Fruit fly (Drosophila melanogaster) whole organism, embryonic: ENCODE data around the gene Hsp70Ba.

Experiments
- Ada2b ChIP-seq: fragments of 200-800 bp; sonication (Bioruptor generic); IDR thresholded peaks from 2 replicates; pipeline ENCODE4 v1.3.6; 2022; ENCODE audit warnings: missing biosample characterization, missing genetic modification characterization
- Awh ChIP-seq: fragments of 200-800 bp; sonication (Bioruptor generic); IDR thresholded peaks from 2 replicates; pipeline ENCODE4, ENCODE4 v1.3.6; 2022; ENCODE audit warnings: missing biosample characterization, missing genetic modification characterization
- BtbVII ChIP-seq: fragments of 200-800 bp; sonication (Bioruptor generic); optimal IDR thresholded peaks from 3 replicates; lab custom pipeline; 2017; ENCODE audit warnings: missing biosample characterization, mild to moderate bottlenecking, missing genetic modification characterization
- CG11247 ChIP-seq: fragments of 200-800 bp; sonication (Bioruptor generic); IDR thresholded peaks from 2 replicates; pipeline ENCODE4 v1.3.6; 2022; ENCODE audit warnings: missing biosample characterization, missing genetic modification characterization
- CG11695 ChIP-seq: fragments of 200-800 bp; sonication (Bioruptor generic); IDR thresholded peaks from 3 replicates; pipeline ENCODE4 v1.3.6; 2022; ENCODE audit warnings: missing biosample characterization, missing genetic modification characterization
- CG13624 ChIP-seq: fragments of 200-800 bp; sonication (Bioruptor generic); optimal IDR thresholded peaks from 2 replicates; lab custom pipeline; 2016; ENCODE audit warnings: missing biosample characterization, missing genetic modification characterization
- CG17385 ChIP-seq: fragments of 200-800 bp; sonication (Bioruptor generic); optimal IDR thresholded peaks from 3 replicates; lab custom pipeline; 2018; ENCODE audit warnings: missing biosample characterization, mild to moderate bottlenecking, missing genetic modification characterization
- CG1792 ChIP-seq: fragments of 200-800 bp; sonication (Bioruptor generic); optimal IDR thresholded peaks from 2 replicates; lab custom pipeline; 2016; ENCODE audit warnings: missing biosample characterization, missing genetic modification characterization
- CG18011 ChIP-seq: fragments of 200-800 bp; sonication (Bioruptor generic); optimal IDR thresholded peaks from 2 replicates; lab custom pipeline; 2017; ENCODE audit warnings: missing biosample characterization, missing genetic modification characterization, mild to moderate bottlenecking, moderate library complexity, missing genotype
- CG31365 ChIP-seq: fragments of 200-800 bp; sonication (Bioruptor generic); optimal IDR thresholded peaks from 2 replicates; lab custom pipeline; 2018; ENCODE audit warnings: missing biosample characterization, mild to moderate bottlenecking, missing genetic modification characterization
- CG32767 ChIP-seq: fragments of 200-800 bp; sonication (Bioruptor generic); IDR thresholded peaks from 2 replicates; pipeline ENCODE4 v1.3.6; 2022; ENCODE audit warnings: missing biosample characterization, missing genetic modification characterization
- CG4617 ChIP-seq: fragments of 200-800 bp; sonication (Bioruptor generic); optimal IDR thresholded peaks from 3 replicates; lab custom pipeline; 2016; ENCODE audit warnings: missing biosample characterization, missing genetic modification characterization, borderline replicate concordance
- CG4707 ChIP-seq: fragments of 200-800 bp; sonication (Bioruptor generic); optimal IDR thresholded peaks from 2 replicates; lab custom pipeline; 2018; ENCODE audit warnings: missing biosample characterization, mild to moderate bottlenecking, missing genetic modification characterization, moderate library complexity
- CG4730 ChIP-seq: fragments of 200-800 bp; sonication (Bioruptor generic); IDR thresholded peaks from 2 replicates; pipeline ENCODE4 v1.3.6; 2022; ENCODE audit warnings: missing biosample characterization, missing genetic modification characterization
- CG6765 ChIP-seq: fragments of 200-800 bp; sonication (Bioruptor generic); optimal IDR thresholded peaks from 3 replicates; lab custom pipeline; 2017; ENCODE audit warnings: missing biosample characterization, mild to moderate bottlenecking, missing genetic modification characterization
- CG7963 ChIP-seq: fragments of 200-800 bp; sonication (Bioruptor generic); IDR thresholded peaks from 3 replicates; pipeline ENCODE4 v1.3.6; 2022; ENCODE audit warnings: missing biosample characterization, missing genetic modification characterization; ENCODE audit not compliant: partially characterized antibody
- CG7987 ChIP-seq: fragments of 200-800 bp; sonication (Bioruptor generic); optimal IDR thresholded peaks from 2 replicates; lab custom pipeline; 2018; ENCODE audit warnings: missing biosample characterization, mild to moderate bottlenecking, missing genetic modification characterization, moderate library complexity
- CG9437 ChIP-seq: fragments of 200-800 bp; sonication (Bioruptor generic); optimal IDR thresholded peaks from 2 replicates; lab custom pipeline; 2018; ENCODE audit warnings: missing biosample characterization, mild to moderate bottlenecking, missing genetic modification characterization
- CG9817 ChIP-seq: fragments of 200-800 bp; sonication (Bioruptor generic); optimal IDR thresholded peaks from 2 replicates; lab custom pipeline; 2018; ENCODE audit warnings: missing biosample characterization, mild to moderate bottlenecking, missing genetic modification characterization, moderate library complexity
- CkIIα-i1 ChIP-seq: fragments of 200-800 bp; sonication (Bioruptor generic); IDR thresholded peaks from 2 replicates; pipeline ENCODE4 v1.3.6; 2022; ENCODE audit warnings: missing biosample characterization, missing genetic modification characterization
- E2f2 ChIP-seq: fragments of 200-800 bp; sonication (Bioruptor generic); IDR thresholded peaks from 2 replicates; pipeline ENCODE4 v1.3.6; 2022; ENCODE audit warnings: missing biosample characterization, missing genetic modification characterization
- Elba2 ChIP-seq: fragments of 200-800 bp; sonication (Bioruptor generic); optimal IDR thresholded peaks from 3 replicates; lab custom pipeline; 2016; ENCODE audit warnings: missing biosample characterization, missing genetic modification characterization
- Kr ChIP-seq: fragments of 200-800 bp; sonication (Bioruptor generic); optimal IDR thresholded peaks from 2 replicates; lab custom pipeline; 2017; ENCODE audit warnings: missing biosample characterization, mild to moderate bottlenecking, missing genetic modification characterization
- MTF-1 ChIP-seq: fragments of 200-800 bp; sonication (Bioruptor generic); optimal IDR thresholded peaks from 2 replicates; lab custom pipeline; 2018; ENCODE audit warnings: missing biosample characterization, mild to moderate bottlenecking, missing genetic modification characterization, borderline replicate concordance
- Mrtf ChIP-seq: fragments of 200-800 bp; sonication (Bioruptor generic); IDR thresholded peaks from 3 replicates; pipeline ENCODE4 v1.3.6; 2022; ENCODE audit warnings: missing biosample characterization, missing genetic modification characterization
- NFAT ChIP-seq: fragments of 200-800 bp; sonication (Bioruptor generic); IDR thresholded peaks from 2 replicates; pipeline ENCODE4 v1.3.6; 2022; ENCODE audit warnings: missing biosample characterization, missing genetic modification characterization
- PHDP ChIP-seq: fragments of 200-800 bp; sonication (Bioruptor generic); optimal IDR thresholded peaks from 3 replicates; lab custom pipeline; 2018; ENCODE audit warnings: missing biosample characterization, mild to moderate bottlenecking, missing genetic modification characterization, moderate library complexity
- Scr ChIP-seq: fragments of 200-800 bp; sonication (Bioruptor generic); IDR thresholded peaks from 2 replicates; pipeline ENCODE4 v1.3.6; 2022; ENCODE audit warnings: missing biosample characterization, missing genetic modification characterization; ENCODE audit not compliant: partially characterized antibody
- YL-1 ChIP-seq: fragments of 200-800 bp; sonication (Bioruptor generic); optimal IDR thresholded peaks from 3 replicates; lab custom pipeline; 2017; ENCODE audit warnings: missing biosample characterization, mild to moderate bottlenecking, missing genetic modification characterization
- da ChIP-seq: fragments of 200-800 bp; sonication (Bioruptor generic); optimal IDR thresholded peaks from 2 replicates; lab custom pipeline; 2016; ENCODE audit warnings: missing biosample characterization, missing genetic modification characterization
- dimm ChIP-seq: fragments of 200-800 bp; sonication (Bioruptor generic); IDR thresholded peaks from 2 replicates; pipeline ENCODE4 v1.3.6; 2022; ENCODE audit warnings: missing biosample characterization, missing genetic modification characterization
- en ChIP-seq: fragments of 200-800 bp; sonication (Bioruptor generic); optimal IDR thresholded peaks from 2 replicates; lab custom pipeline; 2016; ENCODE audit warnings: missing biosample characterization, missing genetic modification characterization
- ftz-f1 ChIP-seq: fragments of 200-800 bp; sonication (Bioruptor generic); optimal IDR thresholded peaks from 2 replicates; lab custom pipeline; 2016; ENCODE audit warnings: missing biosample characterization, missing genetic modification characterization
- gfzf ChIP-seq: fragments of 200-800 bp; sonication (Bioruptor generic); optimal IDR thresholded peaks from 2 replicates; lab custom pipeline; 2016; ENCODE audit warnings: missing biosample characterization, mild to moderate bottlenecking, missing genetic modification characterization, moderate library complexity
- ham ChIP-seq: fragments of 200-800 bp; sonication (Bioruptor generic); IDR thresholded peaks from 2 replicates; pipeline ENCODE4 v1.3.6; 2022; ENCODE audit warnings: missing biosample characterization, missing genetic modification characterization
- hb ChIP-seq: fragments of 200-800 bp; sonication (Bioruptor generic); IDR thresholded peaks from 3 replicates; pipeline ENCODE4 v1.3.6; 2022; ENCODE audit warnings: missing biosample characterization, missing genetic modification characterization; ENCODE audit not compliant: partially characterized antibody
- hth ChIP-seq: fragments of >200 bp; optimal IDR thresholded peaks from 2 replicates; lab custom pipeline; 2017; ENCODE audit warnings: inconsistent platforms
- insv ChIP-seq, 2 experiments: fragments of 200-800 bp; sonication (Bioruptor generic); optimal IDR thresholded peaks; 3 replicates each; lab custom pipeline; 2016 to 2018; ENCODE audit warnings: missing biosample characterization in 2 of 2, missing genetic modification characterization in 2 of 2
- jigr1 ChIP-seq: fragments of 200-800 bp; sonication (Bioruptor generic); IDR thresholded peaks from 3 replicates; pipeline ENCODE4 v1.3.6; 2022; ENCODE audit warnings: missing biosample characterization, missing genetic modification characterization
- klu ChIP-seq: fragments of 200-800 bp; sonication (Bioruptor generic); IDR thresholded peaks from 2 replicates; pipeline ENCODE4 v1.3.6; 2022; ENCODE audit warnings: missing biosample characterization, missing genetic modification characterization
- odd ChIP-seq: fragments of 200-800 bp; sonication (Bioruptor generic); optimal IDR thresholded peaks from 2 replicates; lab custom pipeline; 2017; ENCODE audit warnings: missing biosample characterization, mild to moderate bottlenecking, missing genetic modification characterization
- pnt ChIP-seq: fragments of 200-800 bp; sonication (Bioruptor generic); optimal IDR thresholded peaks from 3 replicates; lab custom pipeline; 2016; ENCODE audit warnings: missing biosample characterization, missing genetic modification characterization
- prd ChIP-seq, 3 experiments: fragments of >200 bp in 2 of 3; fragments of 200-800 bp in 1 of 3; sonication (Bioruptor generic) in 1 of 3; optimal IDR thresholded peaks in 2 of 3; IDR thresholded peaks in 1 of 3; 2 replicates in 2 of 3; 3 replicates in 1 of 3; pipeline versions ENCODE4 v1.3.6 to Lab custom; 2017 to 2022; ENCODE audit warnings: missing biosample characterization in 1 of 3, missing genetic modification characterization in 1 of 3
- ro ChIP-seq: fragments of 200-800 bp; sonication (Bioruptor generic); IDR thresholded peaks from 2 replicates; pipeline ENCODE4 v1.3.6; 2022; ENCODE audit warnings: missing biosample characterization, missing genetic modification characterization
- row ChIP-seq: fragments of 200-800 bp; sonication (Bioruptor generic); IDR thresholded peaks from 3 replicates; pipeline ENCODE4 v1.3.6; 2022; ENCODE audit warnings: missing biosample characterization, missing genetic modification characterization
- sens-2 ChIP-seq: fragments of 200-800 bp; sonication (Bioruptor generic); IDR thresholded peaks from 2 replicates; pipeline ENCODE4 v1.3.6; 2022; ENCODE audit warnings: missing biosample characterization, missing genetic modification characterization
- sima ChIP-seq: fragments of 200-800 bp; sonication (Bioruptor generic); optimal IDR thresholded peaks from 2 replicates; lab custom pipeline; 2016; ENCODE audit warnings: missing biosample characterization, missing genetic modification characterization
- sna ChIP-seq: fragments of 200-800 bp; sonication (Bioruptor generic); IDR thresholded peaks from 2 replicates; pipeline ENCODE4 v1.3.6; 2022; ENCODE audit warnings: missing biosample characterization, missing genetic modification characterization; ENCODE audit not compliant: partially characterized antibody
- ttk ChIP-seq: fragments of 200-800 bp; sonication (Bioruptor generic); IDR thresholded peaks from 2 replicates; pipeline ENCODE4 v2.1.2; 2022; ENCODE audit warnings: missing biosample characterization, missing genetic modification characterization
- unpg ChIP-seq: fragments of 200-800 bp; sonication (Bioruptor generic); optimal IDR thresholded peaks from 3 replicates; lab custom pipeline; 2018; ENCODE audit warnings: missing biosample characterization, mild to moderate bottlenecking, missing genetic modification characterization, moderate library complexity

Hsp70Ba gene

DNA sequence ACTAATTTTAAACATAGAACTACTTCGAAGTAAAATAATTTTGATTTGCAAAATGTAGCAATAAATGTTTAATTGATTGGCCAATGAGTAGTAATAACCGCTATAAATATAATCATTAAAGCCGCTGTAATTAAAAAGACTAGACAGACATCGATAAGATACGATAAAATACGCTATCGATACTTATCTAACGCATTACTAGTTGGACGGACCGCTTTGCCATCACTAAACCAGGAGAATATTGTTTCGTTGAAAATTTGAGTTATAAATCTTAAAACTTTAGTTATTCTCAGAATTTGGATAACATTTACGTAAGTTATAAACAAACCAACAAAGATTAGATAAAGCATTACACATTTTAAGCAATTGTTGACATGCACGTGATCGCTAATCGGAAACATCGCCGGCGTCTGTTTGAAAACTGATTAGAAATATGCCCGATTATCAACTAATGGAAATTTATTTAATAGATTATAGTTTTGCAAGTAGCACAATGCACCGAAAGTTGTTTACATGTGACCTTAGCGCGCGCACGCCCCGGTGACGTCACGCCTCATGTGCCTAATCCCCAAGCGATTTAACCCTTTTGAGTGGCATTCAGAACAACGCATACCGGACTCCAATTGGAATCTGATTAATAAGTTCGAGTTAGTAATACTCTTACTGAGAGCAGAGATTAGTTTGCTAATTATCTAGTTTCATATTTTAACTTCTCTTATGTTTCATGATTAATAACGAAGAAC lies 28.0 kb downstream of the Hsp70Ba start, which contains the start of gene Desat1 (continued):
- no peak for TF ChIP-seq sens-2 (GFP tag; lab: Robert Waterston, UW)
- no peak for TF ChIP-seq Ada2b (GFP tag; lab: Robert Waterston, UW)
- TF ChIP-seq ttk: no peak
- TF ChIP-seq CG17385: no peak
- no peak for TF ChIP-seq Awh (GFP tag; lab: Robert Waterston, UW)
- TF ChIP-seq ro (GFP tag; lab: Robert Waterston, UW): no peak
- peak; percentile 79 for TF ChIP-seq hb (GFP tag; lab: Robert Waterston, UW)
- no peak for TF ChIP-seq ham (GFP tag; lab: Robert Waterston, UW)
- TF ChIP-seq MTF-1 (GFP tag; lab: Kevin White, UChicago): no peak
- peak; percentile 46 for TF ChIP-seq BtbVII
- no peak for TF ChIP-seq en
- TF ChIP-seq CG31365: no peak
- peak; percentile 14 for TF ChIP-seq CG6765 (GFP tag; lab: Kevin White, UChicago)
- TF ChIP-seq CkIIα-i1 (GFP tag; lab: Robert Waterston, UW): no peak
- TF ChIP-seq dimm (GFP tag; lab: Robert Waterston, UW): no peak
- TF ChIP-seq odd (GFP tag; lab: Kevin White, UChicago): no peak
- TF ChIP-seq da (GFP tag; lab: Kevin White, UChicago): no peak
- TF ChIP-seq CG18011 (GFP tag; lab: Kevin White, UChicago): no peak
- TF ChIP-seq CG1792: no peak
- TF ChIP-seq Mrtf (GFP tag; lab: Robert Waterston, UW): no peak
- peak; percentile 93 for TF ChIP-seq sna (GFP tag; lab: Robert Waterston, UW)
- TF ChIP-seq klu (GFP tag; lab: Robert Waterston, UW): no peak
- no peak for TF ChIP-seq CG4707 (GFP tag; lab: Kevin White, UChicago)
- peak; percentile 98 for TF ChIP-seq Kr (GFP tag; lab: Kevin White, UChicago)
- no peak for TF ChIP-seq sima (GFP tag; lab: Kevin White, UChicago)
- TF ChIP-seq pnt (GFP tag; lab: Kevin White, UChicago): no peak
- no peak for TF ChIP-seq CG4730
- peak; percentile 60 for TF ChIP-seq row (GFP tag; lab: Robert Waterston, UW)
- peak; percentile 49 for TF ChIP-seq CG4617 (GFP tag; lab: Kevin White, UChicago)
- no peak for TF ChIP-seq CG32767 (GFP tag; lab: Robert Waterston, UW)
- TF ChIP-seq YL-1: peak; percentile 55
- no peak for TF ChIP-seq prd (optimal IDR thresholded peaks at IDR 0.05; lab: Kevin White, UChicago)
- no peak for TF ChIP-seq prd (GFP tag; IDR thresholded peaks at IDR 0.05; lab: Robert Waterston, UW)
- TF ChIP-seq hth (lab: Kevin White, UChicago): no peak
- TF ChIP-seq insv (GFP tag; optimal IDR thresholded peaks at IDR 0.05; lab: Kevin White, UChicago): peak; percentile 86 to 97
- TF ChIP-seq ftz-f1: peak; percentile 8
- TF ChIP-seq Scr (GFP tag; lab: Robert Waterston, UW): peak; percentile 91
- TF ChIP-seq CG11247: no peak
- peak; percentile 34 for TF ChIP-seq gfzf (GFP tag; lab: Kevin White, UChicago)
- TF ChIP-seq CG9817: no peak
- peak; percentile 29 for TF ChIP-seq CG13624
- no peak for TF ChIP-seq CG11695 (GFP tag; lab: Robert Waterston, UW)
- no peak for TF ChIP-seq Elba2
- TF ChIP-seq CG9437: no peak
- TF ChIP-seq CG7987 (GFP tag; lab: Kevin White, UChicago): peak; percentile 80
- TF ChIP-seq PHDP (tag; lab: Kevin White, UChicago): no peak
- no peak for TF ChIP-seq jigr1
- TF ChIP-seq NFAT (GFP tag; lab: Robert Waterston, UW): peak; percentile 9; the same call in 1 of the 2 replicates
- TF ChIP-seq E2f2 (GFP tag; lab: Robert Waterston, UW): peak; percentile 49; the same call in 1 of the 2 replicates
- peak; percentile 88 for TF ChIP-seq CG7963 (GFP tag; lab: Robert Waterston, UW)
- TF ChIP-seq unpg (GFP tag; lab: Kevin White, UChicago): no peak
